Worm (Caenorhabditis elegans) whole organism, young adult: Measurements from ENCODE around the gene mdt-26.

Source experiments
- B0336.3 ChIP-seq: fragments of 200-800 bp; sonication (Bioruptor generic); IDR thresholded peaks from 2 replicates; pipeline ENCODE4 v1.3.6; 2022; ENCODE audit warnings: missing genetic modification characterization, missing compliant biosample characterization
- F37B4.10 ChIP-seq: fragments of 200-800 bp; sonication (Bioruptor generic); IDR thresholded peaks from 2 replicates; pipeline ENCODE4 v1.3.6; 2022; ENCODE audit warnings: missing genetic modification characterization, missing compliant biosample characterization
- K11D2.4 ChIP-seq: fragments of 200-800 bp; sonication (Bioruptor generic); IDR thresholded peaks from 2 replicates; pipeline ENCODE4 v1.3.6; 2022; ENCODE audit warnings: missing genetic modification reagents, missing genetic modification characterization, missing compliant biosample characterization
- Y53F4B.3 ChIP-seq: fragments of 200-800 bp; sonication (Bioruptor generic); IDR thresholded peaks from 2 replicates; pipeline ENCODE4 v1.3.6; 2022; ENCODE audit warnings: missing genetic modification reagents, missing genetic modification characterization, missing compliant biosample characterization
- attf-5 ChIP-seq: fragments of 200-800 bp; sonication (Bioruptor generic); optimal IDR thresholded peaks from 2 replicates; lab custom pipeline; 2018; ENCODE audit warnings: mild to moderate bottlenecking, missing genetic modification characterization, missing compliant biosample characterization
- attf-6 ChIP-seq: fragments of 200-800 bp; sonication (Bioruptor generic); IDR thresholded peaks from 2 replicates; pipeline ENCODE4 v1.3.6; 2022; ENCODE audit warnings: missing genetic modification reagents, missing genetic modification characterization, missing compliant biosample characterization
- ceh-100 ChIP-seq: fragments of 200-800 bp; sonication (Bioruptor generic); IDR thresholded peaks from 2 replicates; pipeline ENCODE4 v1.3.6; 2022; ENCODE audit warnings: missing genetic modification reagents, missing genetic modification characterization, missing compliant biosample characterization
- ceh-79 ChIP-seq: sonication (generic microtip); optimal IDR thresholded peaks from 2 replicates; lab custom pipeline; 2017; ENCODE audit warnings: mild to moderate bottlenecking, missing genetic modification characterization, missing compliant biosample characterization
- egl-44 ChIP-seq: fragments of 200-800 bp; sonication (Bioruptor generic); IDR thresholded peaks from 2 replicates; pipeline ENCODE4 v1.3.6; 2022; ENCODE audit warnings: missing genetic modification reagents, missing genetic modification characterization, missing compliant biosample characterization
- egrh-3 ChIP-seq: fragments of 200-800 bp; sonication (Bioruptor generic); IDR thresholded peaks from 2 replicates; pipeline ENCODE4 v1.3.6; 2022; ENCODE audit warnings: missing genetic modification reagents, missing genetic modification characterization, missing compliant biosample characterization
- lin-35 ChIP-seq, 3 experiments: fragments of 150-350 bp in 2 of 3; sonication (generic microtip) in 1 of 3; optimal IDR thresholded peaks; 2 replicates each; lab custom pipeline; 2014 to 2018; ENCODE audit warnings: missing biosample characterization in 3 of 3, missing genetic modification characterization in 3 of 3, missing genetic modification reagents in 3 of 3
- snpc-4 ChIP-seq, 5 experiments: fragments of 150-350 bp in 1 of 5; sonication (generic microtip) in 4 of 5; optimal IDR thresholded peaks; 2 replicates each; lab custom pipeline; 2014 to 2018; ENCODE audit warnings: missing genetic modification characterization in 5 of 5, missing biosample characterization in 3 of 5, antibody characterized with exemption in 2 of 5, mild to moderate bottlenecking in 2 of 5, missing compliant biosample characterization in 2 of 5, missing genotype in 2 of 5, moderate library complexity in 2 of 5, missing genetic modification reagents in 1 of 5
- unc-62 ChIP-seq: fragments of 150-350 bp; optimal IDR thresholded peaks from 2 replicates; lab custom pipeline; 2014; ENCODE audit warnings: missing biosample characterization, missing genetic modification reagents, missing genetic modification characterization
- ztf-18 ChIP-seq: sonication (generic microtip); optimal IDR thresholded peaks from 2 replicates; lab custom pipeline; 2016; ENCODE audit warnings: missing genotype, mild to moderate bottlenecking, missing genetic modification characterization, missing compliant biosample characterization

ce11 chrII:5710835-5711234 is 49.9 kb downstream of the mdt-26 start:
- TF ChIP-seq ceh-100 (GFP tag; lab: Robert Waterston, UW) (no peak), attf-5 (no peak), Y53F4B.3 (GFP tag; lab: Robert Waterston, UW) (no peak), egrh-3 (GFP tag; lab: Robert Waterston, UW) (no peak), unc-62 (GFP tag; lab: Kevin White, UChicago) (no peak), ztf-18 (no peak), egl-44 (GFP tag; lab: Robert Waterston, UW) (no peak), lin-35 (GFP tag; optimal IDR thresholded peaks at IDR 0.05; lab: Kevin White, UChicago) (no peak), F37B4.10 (GFP tag; lab: Robert Waterston, UW) (no peak), snpc-4 (GFP tag; optimal IDR thresholded peaks at IDR 0.05; lab: Kevin White, UChicago) (no peak), snpc-4 (tag; optimal IDR thresholded peaks at IDR 0.05; lab: Kevin White, UChicago) (no peak), attf-6 (GFP tag; lab: Robert Waterston, UW) (no peak), K11D2.4 (GFP tag; lab: Robert Waterston, UW) (no peak), ceh-79 (tag; lab: Kevin White, UChicago) (no peak), B0336.3 (GFP tag; lab: Robert Waterston, UW) (no peak)
